Fruit fly (Drosophila melanogaster) whole organism, pupa: Measurements from ENCODE around the gene Cyp6d5.
A peak's percentile ranks its signal among the peaks of the same experiment; 100 is the strongest.

Experiments
- CG10348 ChIP-seq: fragments of 200-800 bp; sonication (Bioruptor generic); IDR thresholded peaks from 2 replicates; pipeline ENCODE4 v1.3.6; 2022; ENCODE audit warnings: missing biosample characterization, missing genetic modification characterization
- CG12605 ChIP-seq: fragments of 200-800 bp; sonication (Bioruptor generic); IDR thresholded peaks from 2 replicates; pipeline ENCODE4 v1.3.6; 2022; ENCODE audit warnings: missing biosample characterization, missing genetic modification characterization
- CG13204 ChIP-seq: fragments of 200-800 bp; sonication (Bioruptor generic); optimal IDR thresholded peaks from 2 replicates; lab custom pipeline; 2018; ENCODE audit warnings: missing biosample characterization, mild to moderate bottlenecking, missing genetic modification characterization, moderate library complexity
- CG14655 ChIP-seq: fragments of 200-800 bp; sonication (Bioruptor generic); optimal IDR thresholded peaks from 3 replicates; lab custom pipeline; 2017; ENCODE audit warnings: mild to moderate bottlenecking, missing biosample characterization, missing genetic modification reagents, missing genetic modification characterization
- CG15710 ChIP-seq: fragments of 200-800 bp; sonication (Bioruptor generic); optimal IDR thresholded peaks from 2 replicates; lab custom pipeline; 2018; ENCODE audit warnings: missing biosample characterization, mild to moderate bottlenecking, missing genetic modification characterization, moderate library complexity
- CG17806 ChIP-seq: fragments of 200-800 bp; sonication (Bioruptor generic); optimal IDR thresholded peaks from 2 replicates; lab custom pipeline; 2018; ENCODE audit warnings: missing biosample characterization, mild to moderate bottlenecking, missing genetic modification characterization, moderate library complexity
- CG32121 ChIP-seq: fragments of 200-800 bp; sonication (Bioruptor generic); IDR thresholded peaks from 2 replicates; pipeline ENCODE4 v1.3.6; 2022; ENCODE audit warnings: missing biosample characterization, missing genetic modification characterization
- CG34367 ChIP-seq: fragments of 200-800 bp; sonication (Bioruptor generic); optimal IDR thresholded peaks from 2 replicates; lab custom pipeline; 2018; ENCODE audit warnings: missing biosample characterization, mild to moderate bottlenecking, missing genetic modification characterization
- CG4496 ChIP-seq: fragments of 200-800 bp; sonication (Bioruptor generic); IDR thresholded peaks from 3 replicates; pipeline ENCODE4 v1.3.6; 2022; ENCODE audit warnings: missing biosample characterization, missing genetic modification characterization
- CG8159 ChIP-seq: fragments of 200-800 bp; sonication (Bioruptor generic); optimal IDR thresholded peaks from 3 replicates; lab custom pipeline; 2018; ENCODE audit warnings: missing biosample characterization, mild to moderate bottlenecking, missing genetic modification characterization, moderate library complexity
- CG8301 ChIP-seq: fragments of 200-800 bp; sonication (Bioruptor generic); optimal IDR thresholded peaks from 2 replicates; lab custom pipeline; 2018; ENCODE audit warnings: missing biosample characterization, mild to moderate bottlenecking, missing genetic modification characterization
- CG9948 ChIP-seq: fragments of 200-800 bp; sonication (Bioruptor generic); optimal IDR thresholded peaks from 2 replicates; lab custom pipeline; 2018; ENCODE audit warnings: missing biosample characterization, mild to moderate bottlenecking, missing genetic modification characterization, moderate library complexity
- D1 ChIP-seq: fragments of 200-800 bp; sonication (Bioruptor generic); optimal IDR thresholded peaks from 2 replicates; lab custom pipeline; 2018; ENCODE audit warnings: missing biosample characterization, mild to moderate bottlenecking, missing genetic modification characterization, moderate library complexity
- EcR ChIP-seq: fragments of 200-800 bp; sonication (Bioruptor generic); optimal IDR thresholded peaks from 3 replicates; lab custom pipeline; 2019; ENCODE audit warnings: missing biosample characterization, missing genetic modification characterization, mild to moderate bottlenecking, moderate library complexity, missing genetic modification reagents
- Ets98B ChIP-seq: fragments of 200-800 bp; sonication (Bioruptor generic); IDR thresholded peaks from 2 replicates; pipeline ENCODE4 v1.3.6; 2022; ENCODE audit warnings: missing biosample characterization, missing genetic modification characterization
- Pif1A ChIP-seq: fragments of 200-800 bp; sonication (Bioruptor generic); optimal IDR thresholded peaks from 3 replicates; lab custom pipeline; 2016; ENCODE audit warnings: missing biosample characterization, missing genetic modification characterization
- Pif1B ChIP-seq: fragments of 200-800 bp; sonication (Bioruptor generic); optimal IDR thresholded peaks from 3 replicates; lab custom pipeline; 2016; ENCODE audit warnings: missing biosample characterization, missing genetic modification characterization
- Snoo ChIP-seq: fragments of 200-800 bp; sonication (Bioruptor generic); optimal IDR thresholded peaks from 3 replicates; lab custom pipeline; 2017; ENCODE audit warnings: missing biosample characterization, mild to moderate bottlenecking, missing genetic modification characterization, inconsistent platforms
- fd96Ca ChIP-seq: fragments of 200-800 bp; sonication (Bioruptor generic); IDR thresholded peaks from 3 replicates; pipeline ENCODE4 v1.3.6; 2022; ENCODE audit warnings: missing biosample characterization, missing genetic modification characterization
- gl ChIP-seq: fragments of 200-800 bp; sonication (Bioruptor generic); optimal IDR thresholded peaks from 2 replicates; lab custom pipeline; 2018; ENCODE audit warnings: missing biosample characterization, mild to moderate bottlenecking, missing genetic modification characterization
- rn ChIP-seq: fragments of 200-800 bp; sonication (Bioruptor generic); IDR thresholded peaks from 2 replicates; pipeline ENCODE4 v1.3.6; 2022; ENCODE audit warnings: missing biosample characterization, missing genetic modification characterization

Cyp6d5 gene

dm6 chr3R:14051391-14051852 is 22.4 kb downstream of the Cyp6d5 start:
- TF ChIP-seq EcR (no peak), CG10348 (no peak), CG32121 (GFP tag; lab: Robert Waterston, UW) (0 out of 2 replicates have a peak, but pooled peaks have one; percentile 22), CG9948 (tag; lab: Kevin White, UChicago) (no peak), CG13204 (GFP tag; lab: Kevin White, UChicago) (peak; percentile 18), CG8301 (tag; lab: Kevin White, UChicago) (no peak), CG4496 (GFP tag; lab: Robert Waterston, UW) (peak; percentile 56; the same call in 1 of the 3 replicates)

- TF ChIP-seq rn (GFP tag; lab: Robert Waterston, UW) (peak; percentile 56; the same call in 1 of the 2 replicates), CG8159 (tag; lab: Kevin White, UChicago) (peak; percentile 45), D1 (tag; lab: Kevin White, UChicago) (peak; percentile 9), CG34367 (peak; percentile 39), CG32121 (GFP tag; lab: Robert Waterston, UW) (peak; percentile 93), CG13204 (GFP tag; lab: Kevin White, UChicago) (no peak), fd96Ca (GFP tag; lab: Robert Waterston, UW) (peak; percentile 84), CG14655 (peak; percentile 98), EcR (no peak), CG4496 (GFP tag; lab: Robert Waterston, UW) (peak; percentile 94), gl (tag; lab: Kevin White, UChicago) (no peak), Pif1A (GFP tag; lab: Kevin White, UChicago) (peak; percentile 84), CG9948 (tag; lab: Kevin White, UChicago) (peak; percentile 84), CG12605 (GFP tag; lab: Robert Waterston, UW) (peak; percentile 82; the same call in 1 of the 2 replicates), Ets98B (peak; percentile 88), CG15710 (tag; lab: Kevin White, UChicago) (peak; percentile 21), CG10348 (peak; percentile 69), Pif1B (GFP tag; lab: Kevin White, UChicago) (peak; percentile 76), Snoo (tag; lab: Kevin White, UChicago) (no peak), CG8301 (tag; lab: Kevin White, UChicago) (peak; percentile 97), CG17806 (tag; lab: Kevin White, UChicago) (peak; percentile 57)
These were observed 23.4 kb downstream of the Cyp6d5 start for dm6 chr3R:14052182-14053036.

- TF ChIP-seq CG15710 (tag; lab: Kevin White, UChicago) (peak; percentile 96), CG34367 (peak; percentile 89), gl (tag; lab: Kevin White, UChicago) (peak; percentile 77), CG4496 (GFP tag; lab: Robert Waterston, UW) (peak; percentile 98), D1 (tag; lab: Kevin White, UChicago) (peak; percentile 76), EcR (peak; percentile 63), CG13204 (GFP tag; lab: Kevin White, UChicago) (peak; percentile 91), Pif1B (GFP tag; lab: Kevin White, UChicago) (peak; percentile 89), Pif1A (GFP tag; lab: Kevin White, UChicago) (peak; percentile 86), Snoo (tag; lab: Kevin White, UChicago) (peak; percentile 92), CG8301 (tag; lab: Kevin White, UChicago) (peak; percentile 94), rn (GFP tag; lab: Robert Waterston, UW) (peak; percentile 94), CG12605 (GFP tag; lab: Robert Waterston, UW) (peak; percentile 94), CG9948 (tag; lab: Kevin White, UChicago) (peak; percentile 93), CG14655 (peak; percentile 94), fd96Ca (GFP tag; lab: Robert Waterston, UW) (peak; percentile 98), CG10348 (peak; percentile 83), CG17806 (tag; lab: Kevin White, UChicago) (peak; percentile 93), CG32121 (GFP tag; lab: Robert Waterston, UW) (peak; percentile 98), CG8159 (tag; lab: Kevin White, UChicago) (peak; percentile 94), Ets98B (peak; percentile 97)
These were observed 24.2 kb downstream of the Cyp6d5 start for dm6 chr3R:14053037-14053808.

- no peak for TF ChIP-seq CG13204 (GFP tag; lab: Kevin White, UChicago)
- no peak for TF ChIP-seq fd96Ca (GFP tag; lab: Robert Waterston, UW)
- no peak for TF ChIP-seq rn (GFP tag; lab: Robert Waterston, UW)
- no peak for TF ChIP-seq Pif1A (GFP tag; lab: Kevin White, UChicago)
- TF ChIP-seq CG12605 (GFP tag; lab: Robert Waterston, UW), result no peak
- no peak for TF ChIP-seq Snoo (tag; lab: Kevin White, UChicago)
- TF ChIP-seq CG8301 (tag; lab: Kevin White, UChicago), result no peak
- TF ChIP-seq CG32121 (GFP tag; lab: Robert Waterston, UW), result no peak
- no peak for TF ChIP-seq CG34367
- no peak for TF ChIP-seq CG17806 (tag; lab: Kevin White, UChicago)
- TF ChIP-seq CG9948 (tag; lab: Kevin White, UChicago), result no peak
- no peak for TF ChIP-seq CG10348
- no peak for TF ChIP-seq CG4496 (GFP tag; lab: Robert Waterston, UW)
- no peak for TF ChIP-seq gl (tag; lab: Kevin White, UChicago)
- TF ChIP-seq Pif1B (GFP tag; lab: Kevin White, UChicago), result no peak
- no peak for TF ChIP-seq D1 (tag; lab: Kevin White, UChicago)
- no peak for TF ChIP-seq CG15710 (tag; lab: Kevin White, UChicago)
These were observed 25.1 kb downstream of the Cyp6d5 start for dm6 chr3R:14054103-14054502.
